Worm (Caenorhabditis elegans): ENCODE data around the gene srh-92.

- TF ChIP-seq dao-5 (tag; optimal IDR thresholded peaks at IDR 0.05) (no peak), him-1 (tag; optimal IDR thresholded peaks at IDR 0.05) (no peak)
These were observed 36.6 kb upstream of the srh-92 start, which contains the start of gene srh-79 for ce11 chrV:7497440-7497839.
